Worm (Caenorhabditis elegans) whole organism, early embryonic: ENCODE measurements around the gene srh-283.

Source experiments
- B0310.2 ChIP-seq: sonication (generic microtip); optimal IDR thresholded peaks from 2 replicates; lab custom pipeline; 2016; ENCODE audit warnings: mild to moderate bottlenecking, missing genetic modification characterization, missing compliant biosample characterization
- F13C5.2 ChIP-seq: sonication (generic microtip); optimal IDR thresholded peaks from 2 replicates; lab custom pipeline; 2017; ENCODE audit warnings: mild to moderate bottlenecking, missing genetic modification characterization, inconsistent platforms, missing compliant biosample characterization
- aly-1 ChIP-seq: sonication (generic microtip); optimal IDR thresholded peaks from 2 replicates; lab custom pipeline; 2016; ENCODE audit warnings: missing genetic modification characterization, missing compliant biosample characterization
- ama-1 ChIP-seq: fragments of 150-350 bp; optimal IDR thresholded peaks from 2 replicates; lab custom pipeline; 2014
- ceh-13 ChIP-seq: fragments of 200-800 bp; sonication (Bioruptor generic); optimal IDR thresholded peaks from 2 replicates; lab custom pipeline; 2018; ENCODE audit warnings: mild to moderate bottlenecking, missing genetic modification characterization, missing compliant biosample characterization
- ceh-36 ChIP-seq: sonication (generic microtip); optimal IDR thresholded peaks from 2 replicates; lab custom pipeline; 2016; ENCODE audit warnings: missing genetic modification characterization, inconsistent platforms, missing compliant biosample characterization
- ets-7 ChIP-seq: sonication (generic microtip); optimal IDR thresholded peaks from 2 replicates; lab custom pipeline; 2016; ENCODE audit warnings: missing genotype, missing genetic modification characterization, missing compliant biosample characterization
- flt-1 ChIP-seq: fragments of 200-800 bp; sonication (Bioruptor generic); IDR thresholded peaks from 2 replicates; pipeline ENCODE4 v1.3.6; 2022; ENCODE audit warnings: missing genetic modification characterization, missing compliant biosample characterization
- hmbx-1 ChIP-seq: sonication (generic microtip); optimal IDR thresholded peaks from 2 replicates; lab custom pipeline; 2016; ENCODE audit warnings: mild to moderate bottlenecking, missing genetic modification characterization, missing compliant biosample characterization
- hmg-4 ChIP-seq: fragments of 200-800 bp; sonication (Bioruptor generic); optimal IDR thresholded peaks from 2 replicates; lab custom pipeline; 2018; ENCODE audit warnings: mild to moderate bottlenecking, missing genetic modification characterization, missing compliant biosample characterization
- hnd-1 ChIP-seq: sonication (generic microtip); optimal IDR thresholded peaks from 2 replicates; lab custom pipeline; 2016; ENCODE audit warnings: missing genetic modification characterization, missing compliant biosample characterization
- pes-1 ChIP-seq: fragments of 200-800 bp; sonication (Bioruptor generic); IDR thresholded peaks from 2 replicates; pipeline ENCODE4 v1.3.6; 2022; ENCODE audit warnings: missing genetic modification reagents, missing genetic modification characterization, missing compliant biosample characterization
- scrt-1 ChIP-seq: fragments of 200-800 bp; sonication (Bioruptor generic); IDR thresholded peaks from 2 replicates; pipeline ENCODE4 v1.3.6; 2022; ENCODE audit warnings: missing genetic modification characterization, missing compliant biosample characterization
- sea-1 ChIP-seq: fragments of 200-800 bp; sonication (Bioruptor generic); conservative IDR thresholded peaks from 2 replicates; pipeline ENCODE4 v1.3.6; 2022; ENCODE audit warnings: missing genetic modification characterization, missing compliant biosample characterization
- tbx-11 ChIP-seq: fragments of 200-800 bp; sonication (Bioruptor generic); IDR thresholded peaks from 2 replicates; pipeline ENCODE4 v1.3.6; 2022; ENCODE audit warnings: missing genetic modification characterization, missing compliant biosample characterization
- tbx-37 ChIP-seq: fragments of 200-800 bp; sonication (Bioruptor generic); conservative IDR thresholded peaks from 2 replicates; pipeline ENCODE4 v1.3.6; 2022; ENCODE audit warnings: missing genetic modification reagents, missing genetic modification characterization, missing compliant biosample characterization
- tra-4 ChIP-seq: sonication (generic microtip); optimal IDR thresholded peaks from 2 replicates; lab custom pipeline; 2017; ENCODE audit warnings: missing genetic modification characterization, missing compliant biosample characterization

The srh-283 gene

DNA sequence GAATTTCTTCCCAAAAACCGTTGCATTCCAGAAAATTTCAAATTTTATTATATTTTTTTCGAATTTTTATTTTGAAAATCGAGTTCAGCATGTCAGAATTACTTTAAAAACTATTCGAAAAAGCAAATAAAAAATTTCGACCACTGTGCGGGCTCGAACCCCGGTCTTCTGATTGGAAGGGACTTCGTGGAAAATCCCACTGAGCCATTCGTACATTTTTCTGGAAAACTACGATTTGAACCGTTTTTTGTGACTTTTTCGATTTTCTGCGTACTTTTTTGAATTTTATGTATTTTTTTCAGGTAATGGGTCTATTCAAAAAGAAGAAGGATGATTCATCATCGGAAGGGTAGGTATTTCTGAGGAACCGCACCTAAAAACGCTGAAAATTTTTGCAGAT is 9.6 kb upstream of the srh-283 start, which contains the start of gene pgp-9:
pgp-9 (plus strand) TSS at position 301 of the 400 bp plus-strand sequence.
- TF ChIP-seq ama-1 (lab: Kevin White, UChicago) (no peak), tbx-37 (GFP tag; lab: Robert Waterston, UW) (no peak), ceh-13 (GFP tag; lab: Kevin White, UChicago) (no peak), tra-4 (tag; lab: Kevin White, UChicago) (no peak), ceh-36 (tag; lab: Kevin White, UChicago) (no peak), B0310.2 (tag; lab: Kevin White, UChicago) (no peak), sea-1 (no peak), hmg-4 (no peak), hnd-1 (no peak), aly-1 (tag; lab: Kevin White, UChicago) (no peak), flt-1 (GFP tag; lab: Robert Waterston, UW) (no peak), pes-1 (GFP tag; lab: Robert Waterston, UW) (no peak), F13C5.2 (tag; lab: Kevin White, UChicago) (no peak), ets-7 (tag; lab: Kevin White, UChicago) (no peak), scrt-1 (GFP tag; lab: Robert Waterston, UW) (no peak), hmbx-1 (no peak)

DNA sequence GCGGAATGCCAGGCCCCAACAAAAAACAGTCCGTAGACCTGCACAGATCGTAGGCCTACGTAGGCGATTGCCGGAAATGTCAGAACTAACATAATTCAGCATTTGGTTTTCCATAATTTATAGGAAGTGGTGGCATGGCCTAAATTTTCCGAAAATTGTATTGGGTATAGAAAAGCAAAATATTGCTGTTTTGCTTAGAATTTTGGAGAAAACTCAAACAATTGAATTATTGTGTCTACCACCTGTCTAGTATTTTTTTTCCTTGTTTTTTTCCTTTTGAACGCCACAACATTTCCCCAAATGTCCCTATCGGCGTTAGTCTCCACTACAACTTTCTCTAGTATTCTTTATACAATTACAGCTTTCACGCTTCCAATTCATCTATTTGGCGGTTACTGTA is 2.1 kb downstream of the srh-283 start, which contains the start of gene srh-284:
srh-284 (plus strand) TSS at position 301 of the 400 bp plus-strand sequence.
- TF ChIP-seq pes-1 (GFP tag; lab: Robert Waterston, UW), result no peak
- no peak for TF ChIP-seq tbx-37 (GFP tag; lab: Robert Waterston, UW)
- no peak for TF ChIP-seq ama-1 (lab: Kevin White, UChicago)
- no peak for TF ChIP-seq flt-1 (GFP tag; lab: Robert Waterston, UW)
- no peak for TF ChIP-seq ceh-13 (GFP tag; lab: Kevin White, UChicago)
- no peak for TF ChIP-seq F13C5.2 (tag; lab: Kevin White, UChicago)
- no peak for TF ChIP-seq hmbx-1

DNA sequence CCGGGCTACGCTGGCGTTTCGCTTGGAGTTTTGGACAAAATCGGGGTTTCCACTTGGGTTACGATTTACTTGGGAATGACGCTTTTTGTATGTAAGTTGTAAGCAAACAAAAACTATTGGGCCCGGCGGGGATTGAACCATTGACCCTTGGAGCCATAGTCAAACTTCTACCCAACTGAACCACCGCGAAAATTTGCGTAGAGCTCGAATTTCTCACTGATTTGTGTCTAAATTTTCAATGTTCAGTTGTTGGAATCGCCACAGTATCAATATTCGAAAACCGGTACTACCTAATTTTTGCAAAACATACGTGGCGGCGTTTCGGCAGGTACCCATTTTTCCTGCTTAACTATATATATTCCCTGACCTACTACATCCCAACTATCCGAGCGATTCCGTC is 2.6 kb downstream of the srh-283 start:
- TF ChIP-seq ama-1 (lab: Kevin White, UChicago) (no peak), B0310.2 (tag; lab: Kevin White, UChicago) (no peak), scrt-1 (GFP tag; lab: Robert Waterston, UW) (no peak), tbx-37 (GFP tag; lab: Robert Waterston, UW) (no peak), aly-1 (tag; lab: Kevin White, UChicago) (no peak), tbx-11 (GFP tag; lab: Robert Waterston, UW) (no peak), hnd-1 (no peak), sea-1 (no peak), tra-4 (tag; lab: Kevin White, UChicago) (no peak), ceh-13 (GFP tag; lab: Kevin White, UChicago) (no peak), ceh-36 (tag; lab: Kevin White, UChicago) (no peak), hmbx-1 (no peak), flt-1 (GFP tag; lab: Robert Waterston, UW) (no peak), pes-1 (GFP tag; lab: Robert Waterston, UW) (no peak)

DNA sequence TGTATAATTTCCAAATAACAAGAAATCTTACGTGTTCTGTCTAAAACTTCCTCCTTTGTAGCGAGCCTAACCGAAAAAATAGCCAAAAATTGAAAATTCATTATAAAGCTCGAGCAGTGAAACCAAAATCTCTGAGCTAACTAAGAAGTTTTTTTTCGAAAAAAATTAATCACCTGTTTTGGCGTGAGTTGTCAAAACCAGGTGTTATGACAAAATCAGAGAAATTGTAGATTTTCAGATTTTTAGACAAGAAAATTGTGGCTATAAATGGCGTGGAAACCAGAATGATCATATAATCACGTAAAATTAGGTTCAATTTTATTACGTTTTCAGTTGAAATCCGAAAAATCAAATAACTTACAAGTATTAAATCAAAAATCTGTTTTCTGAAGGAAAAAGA is 8.0 kb downstream of the srh-283 start, which contains the start of gene sre-21:
sre-21 (minus strand) TSS at position 101 of the 400 bp plus-strand sequence.
- TF ChIP-seq B0310.2 (tag; lab: Kevin White, UChicago), result no peak
- TF ChIP-seq ama-1 (lab: Kevin White, UChicago), result no peak
- no peak for TF ChIP-seq flt-1 (GFP tag; lab: Robert Waterston, UW)
- TF ChIP-seq hmbx-1, result no peak
- TF ChIP-seq tra-4 (tag; lab: Kevin White, UChicago), result no peak
- TF ChIP-seq ets-7 (tag; lab: Kevin White, UChicago), result no peak
- TF ChIP-seq hnd-1, result no peak
- no peak for TF ChIP-seq hmg-4
- TF ChIP-seq sea-1, result no peak
- no peak for TF ChIP-seq F13C5.2 (tag; lab: Kevin White, UChicago)
- TF ChIP-seq aly-1 (tag; lab: Kevin White, UChicago), result no peak
- no peak for TF ChIP-seq scrt-1 (GFP tag; lab: Robert Waterston, UW)
- no peak for TF ChIP-seq tbx-37 (GFP tag; lab: Robert Waterston, UW)
- no peak for TF ChIP-seq tbx-11 (GFP tag; lab: Robert Waterston, UW)
- TF ChIP-seq ceh-13 (GFP tag; lab: Kevin White, UChicago), result no peak
- no peak for TF ChIP-seq ceh-36 (tag; lab: Kevin White, UChicago)
- no peak for TF ChIP-seq pes-1 (GFP tag; lab: Robert Waterston, UW)

DNA sequence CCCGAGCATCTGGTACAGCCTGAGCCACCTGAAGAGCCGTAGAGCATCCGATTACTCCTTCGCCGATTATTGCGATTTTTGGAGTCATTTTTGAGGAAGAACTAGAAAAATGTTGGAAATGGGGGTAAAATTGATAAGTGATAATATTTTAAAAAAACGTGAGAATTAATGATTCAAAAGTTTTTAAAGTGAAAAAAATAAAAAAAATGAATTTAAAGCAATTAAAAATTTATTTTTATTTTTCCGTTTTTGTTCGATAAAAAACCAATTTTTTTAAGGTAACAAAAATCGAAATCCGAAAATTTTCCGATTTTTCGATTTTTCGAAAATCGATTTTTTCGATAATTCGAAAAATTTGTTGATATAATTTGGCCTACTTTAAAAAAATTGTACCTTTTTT is 12.0 kb downstream of the srh-283 start, which contains the start of gene ddo-1:
ddo-1 (minus strand) TSS at position 101 of the 400 bp plus-strand sequence.
- TF ChIP-seq hmbx-1, result no peak
- TF ChIP-seq hmg-4, result no peak
- TF ChIP-seq ets-7 (tag; lab: Kevin White, UChicago), result no peak
- TF ChIP-seq F13C5.2 (tag; lab: Kevin White, UChicago), result no peak
- no peak for TF ChIP-seq aly-1 (tag; lab: Kevin White, UChicago)

DNA sequence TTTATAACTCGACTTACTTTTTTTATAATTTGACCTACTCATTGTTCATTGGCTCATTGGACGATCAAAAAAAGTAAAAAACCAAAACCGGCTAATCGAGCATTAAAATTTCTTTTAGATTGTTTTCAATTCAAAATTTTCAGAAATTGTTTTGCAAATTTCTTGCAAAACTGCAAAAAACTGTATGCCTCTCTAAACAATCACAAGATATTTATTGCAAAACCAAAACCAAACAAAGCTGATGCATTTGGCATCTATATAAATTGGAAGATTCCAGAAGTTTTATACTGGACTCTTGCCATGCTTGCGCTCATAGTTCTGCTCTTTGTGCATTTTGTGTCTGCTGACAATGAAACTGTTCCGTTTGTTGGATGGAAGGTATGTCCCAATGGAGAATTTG is 12.5 kb downstream of the srh-283 start, which contains the start of gene C47A10.12:
C47A10.12 (plus strand) TSS at position 301 of the 400 bp plus-strand sequence.
- TF ChIP-seq flt-1 (GFP tag; lab: Robert Waterston, UW) (no peak), hmbx-1 (no peak), tra-4 (tag; lab: Kevin White, UChicago) (no peak), tbx-11 (GFP tag; lab: Robert Waterston, UW) (no peak), F13C5.2 (tag; lab: Kevin White, UChicago) (no peak), ets-7 (tag; lab: Kevin White, UChicago) (no peak), sea-1 (no peak), ceh-36 (tag; lab: Kevin White, UChicago) (no peak), tbx-37 (GFP tag; lab: Robert Waterston, UW) (no peak), aly-1 (tag; lab: Kevin White, UChicago) (no peak), pes-1 (GFP tag; lab: Robert Waterston, UW) (no peak), B0310.2 (tag; lab: Kevin White, UChicago) (no peak), scrt-1 (GFP tag; lab: Robert Waterston, UW) (no peak), ama-1 (lab: Kevin White, UChicago) (no peak), ceh-13 (GFP tag; lab: Kevin White, UChicago) (no peak), hmg-4 (no peak), hnd-1 (no peak)

DNA sequence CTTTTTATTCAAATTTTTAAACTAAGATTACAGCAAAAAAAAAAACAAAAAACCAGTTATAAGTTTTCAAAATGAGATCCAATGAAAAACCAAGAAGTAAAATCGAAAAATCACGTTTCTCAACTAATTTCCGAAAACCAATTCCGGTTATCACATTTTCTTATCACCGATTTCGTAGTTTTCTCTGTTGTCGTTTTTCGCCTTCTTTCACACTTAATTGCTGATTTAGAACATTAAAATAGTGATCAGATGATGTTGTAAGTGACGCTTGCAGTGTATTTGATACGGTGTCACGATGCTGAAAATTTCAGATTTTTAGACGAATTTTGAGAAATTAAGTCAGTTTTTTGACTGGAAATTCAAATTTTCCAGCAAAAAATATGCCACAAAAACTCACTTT is 15.1 kb downstream of the srh-283 start:
- TF ChIP-seq ama-1 (lab: Kevin White, UChicago) (no peak), tbx-11 (GFP tag; lab: Robert Waterston, UW) (no peak), sea-1 (no peak), hnd-1 (no peak), ets-7 (tag; lab: Kevin White, UChicago) (no peak), hmbx-1 (no peak), scrt-1 (GFP tag; lab: Robert Waterston, UW) (no peak)
